Worm (Caenorhabditis elegans) whole organism, L4 larva: ENCODE measurements around the gene C18B2.5.

ENCODE experiments used
- F10B5.3 ChIP-seq: sonication (generic microtip); optimal IDR thresholded peaks from 2 replicates; lab custom pipeline; 2016; ENCODE audit warnings: mild to moderate bottlenecking, missing genetic modification characterization, missing compliant biosample characterization
- F26F4.8 ChIP-seq: fragments of 200-800 bp; sonication (Bioruptor generic); conservative IDR thresholded peaks from 2 replicates; pipeline ENCODE4 v1.3.6; 2022; ENCODE audit warnings: missing genetic modification characterization, missing compliant biosample characterization
- F49E8.2 ChIP-seq: sonication (generic microtip); optimal IDR thresholded peaks from 2 replicates; lab custom pipeline; 2016; ENCODE audit warnings: missing compliant biosample characterization, mild to moderate bottlenecking, missing genetic modification characterization, borderline replicate concordance
- Y48G9A.11 ChIP-seq: fragments of 200-800 bp; sonication (Bioruptor generic); IDR thresholded peaks from 2 replicates; pipeline ENCODE4 v1.3.6; 2022; ENCODE audit warnings: missing genetic modification reagents, missing genetic modification characterization, missing compliant biosample characterization
- Y75B8A.6 ChIP-seq: fragments of 200-800 bp; sonication (Bioruptor generic); IDR thresholded peaks from 2 replicates; pipeline ENCODE4 v1.3.6; 2022; ENCODE audit warnings: missing genetic modification reagents, missing genetic modification characterization, missing compliant biosample characterization
- ZK337.2 ChIP-seq: fragments of 200-800 bp; sonication (Bioruptor generic); IDR thresholded peaks from 2 replicates; pipeline ENCODE4 v1.3.6; 2022; ENCODE audit warnings: missing genetic modification reagents, missing genetic modification characterization, missing compliant biosample characterization
- arid-1 ChIP-seq: fragments of 200-800 bp; sonication (Bioruptor generic); conservative IDR thresholded peaks from 2 replicates; pipeline ENCODE4 v1.3.6; 2022; ENCODE audit warnings: missing genetic modification reagents, missing genetic modification characterization, missing compliant biosample characterization
- ceh-20 ChIP-seq: fragments of 200-800 bp; sonication (Bioruptor generic); IDR thresholded peaks from 2 replicates; pipeline ENCODE4 v1.3.6; 2022; ENCODE audit warnings: missing genetic modification reagents, missing genetic modification characterization, missing compliant biosample characterization
- ceh-32 ChIP-seq: sonication (generic microtip); optimal IDR thresholded peaks from 2 replicates; lab custom pipeline; 2016; ENCODE audit warnings: mild to moderate bottlenecking, missing genetic modification characterization, missing compliant biosample characterization; ENCODE audit not compliant: poor library complexity
- ceh-44 ChIP-seq: fragments of 200-800 bp; sonication (Bioruptor generic); IDR thresholded peaks from 2 replicates; pipeline ENCODE4 v1.3.6; 2022; ENCODE audit warnings: missing genetic modification reagents, missing genetic modification characterization, missing compliant biosample characterization
- ctbp-1 ChIP-seq: fragments of 200-800 bp; sonication (Bioruptor generic); IDR thresholded peaks from 2 replicates; pipeline ENCODE4 v1.3.6; 2022; ENCODE audit warnings: missing genetic modification reagents, missing genetic modification characterization, missing compliant biosample characterization
- daf-16 ChIP-seq, 3 experiments: sonication (generic microtip); optimal IDR thresholded peaks; 2 replicates each; lab custom pipeline; 2016 to 2017; ENCODE audit warnings: missing genetic modification characterization in 3 of 3, missing genetic modification reagents in 3 of 3, mild to moderate bottlenecking in 2 of 3, missing compliant biosample characterization in 2 of 3, missing biosample characterization in 1 of 3, moderate library complexity in 1 of 3
- dmd-8 ChIP-seq: fragments of 200-800 bp; sonication (Bioruptor generic); IDR thresholded peaks from 2 replicates; pipeline ENCODE4 v1.3.6; 2022; ENCODE audit warnings: missing genetic modification characterization, missing compliant biosample characterization
- duxl-1 ChIP-seq: sonication (generic microtip); optimal IDR thresholded peaks from 2 replicates; lab custom pipeline; 2016; ENCODE audit warnings: mild to moderate bottlenecking, missing genetic modification characterization, moderate library complexity, missing compliant biosample characterization; ENCODE audit not compliant: poor library complexity
- hlh-11 ChIP-seq: fragments of 200-800 bp; sonication (Bioruptor generic); optimal IDR thresholded peaks from 2 replicates; lab custom pipeline; 2018; ENCODE audit warnings: mild to moderate bottlenecking, missing genetic modification characterization, missing compliant biosample characterization
- jun-1 ChIP-seq: fragments of 150-350 bp; optimal IDR thresholded peaks from 2 replicates; lab custom pipeline; 2014; ENCODE audit warnings: missing biosample characterization, missing genetic modification reagents, missing genetic modification characterization
- lim-7 ChIP-seq: fragments of 200-800 bp; sonication (Bioruptor generic); IDR thresholded peaks from 2 replicates; pipeline ENCODE4 v1.3.6; 2022; ENCODE audit warnings: missing genetic modification characterization, missing compliant biosample characterization
- lin-38 ChIP-seq: fragments of 200-800 bp; sonication (Bioruptor generic); IDR thresholded peaks from 2 replicates; pipeline ENCODE4 v1.3.6; 2022; ENCODE audit warnings: missing genetic modification reagents, missing genetic modification characterization, missing compliant biosample characterization
- madf-5 ChIP-seq, 2 experiments: fragments of 200-800 bp; sonication (Bioruptor generic); IDR thresholded peaks; 2 replicates each; pipeline ENCODE4 v1.3.6; 2022; ENCODE audit warnings: missing compliant biosample characterization in 2 of 2, missing genetic modification characterization in 2 of 2
- madf-9 ChIP-seq: fragments of 200-800 bp; sonication (Bioruptor generic); conservative IDR thresholded peaks from 2 replicates; pipeline ENCODE4 v1.3.6; 2022; ENCODE audit warnings: missing genetic modification reagents, missing genetic modification characterization, missing compliant biosample characterization
- mdl-1 ChIP-seq, 2 experiments: fragments of 150-350 bp in 1 of 2; sonication (generic microtip) in 1 of 2; optimal IDR thresholded peaks; 2 replicates each; lab custom pipeline; 2014 to 2017; ENCODE audit warnings: missing biosample characterization in 2 of 2, missing genetic modification characterization in 2 of 2
- mep-1 ChIP-seq: fragments of 150-350 bp; sonication (generic microtip); optimal IDR thresholded peaks from 3 replicates; lab custom pipeline; 2014; ENCODE audit warnings: missing biosample characterization, missing genetic modification characterization
- mxl-3 ChIP-seq: fragments of 200-800 bp; sonication (Bioruptor generic); optimal IDR thresholded peaks from 2 replicates; lab custom pipeline; 2018; ENCODE audit warnings: mild to moderate bottlenecking, missing genetic modification characterization, missing compliant biosample characterization
- nhr-102 ChIP-seq: sonication (generic microtip); optimal IDR thresholded peaks from 2 replicates; lab custom pipeline; 2016; ENCODE audit warnings: mild to moderate bottlenecking, missing genetic modification characterization, moderate library complexity, missing compliant biosample characterization
- nhr-28 ChIP-seq: fragments of 150-350 bp; optimal IDR thresholded peaks from 2 replicates; lab custom pipeline; 2014; ENCODE audit warnings: missing biosample characterization, missing genetic modification characterization
- nhr-41 ChIP-seq: fragments of 200-800 bp; sonication (Bioruptor generic); IDR thresholded peaks from 2 replicates; pipeline ENCODE4 v1.3.6; 2022; ENCODE audit warnings: missing genetic modification reagents, missing genetic modification characterization, missing compliant biosample characterization
- nhr-77 ChIP-seq: fragments of 150-350 bp; optimal IDR thresholded peaks from 2 replicates; lab custom pipeline; 2014; ENCODE audit warnings: missing biosample characterization, missing genetic modification characterization
- php-3 ChIP-seq: fragments of 200-800 bp; sonication (Bioruptor generic); IDR thresholded peaks from 2 replicates; pipeline ENCODE4 v1.3.6; 2022; ENCODE audit warnings: missing genetic modification reagents, missing genetic modification characterization, missing compliant biosample characterization
- saeg-2 ChIP-seq: fragments of 200-800 bp; sonication (Bioruptor generic); IDR thresholded peaks from 2 replicates; pipeline ENCODE4 v1.3.6; 2022; ENCODE audit warnings: missing genetic modification reagents, missing genetic modification characterization, missing compliant biosample characterization
- sdz-12 ChIP-seq: fragments of 200-800 bp; sonication (Bioruptor generic); optimal IDR thresholded peaks from 2 replicates; lab custom pipeline; 2018; ENCODE audit warnings: mild to moderate bottlenecking, missing genetic modification characterization, missing compliant biosample characterization
- snpc-1.2 ChIP-seq: fragments of 200-800 bp; sonication (Bioruptor generic); IDR thresholded peaks from 2 replicates; pipeline ENCODE4 v1.3.6; 2022; ENCODE audit warnings: missing genetic modification reagents, missing genetic modification characterization, missing compliant biosample characterization
- snpc-4 ChIP-seq: fragments of 150-350 bp; optimal IDR thresholded peaks from 2 replicates; lab custom pipeline; 2014; ENCODE audit warnings: missing biosample characterization, missing genetic modification characterization
- spr-1 ChIP-seq: sonication (generic microtip); optimal IDR thresholded peaks from 2 replicates; lab custom pipeline; 2016; ENCODE audit warnings: mild to moderate bottlenecking, missing genetic modification characterization, missing compliant biosample characterization
- spr-3 ChIP-seq: fragments of 200-800 bp; sonication (Bioruptor generic); optimal IDR thresholded peaks from 2 replicates; lab custom pipeline; 2018; ENCODE audit warnings: mild to moderate bottlenecking, missing genetic modification characterization, missing compliant biosample characterization
- tag-97 ChIP-seq: fragments of 200-800 bp; sonication (Bioruptor generic); IDR thresholded peaks from 2 replicates; pipeline ENCODE4 v1.3.6; 2022; ENCODE audit warnings: missing genetic modification characterization, missing compliant biosample characterization
- unc-62 ChIP-seq, 3 experiments: fragments of 150-350 bp in 1 of 3; sonication (generic microtip); optimal IDR thresholded peaks in 2 of 3; peaks in 1 of 3; 1 replicate in 1 of 3; 2 replicates in 2 of 3; lab custom pipeline; 2014 to 2017; ENCODE audit warnings: missing biosample characterization in 3 of 3, missing genetic modification characterization in 3 of 3, missing genetic modification reagents in 3 of 3, missing genotype in 1 of 3
- vab-7 ChIP-seq: fragments of 200-800 bp; sonication (Bioruptor generic); IDR thresholded peaks from 2 replicates; pipeline ENCODE4 v1.3.6; 2022; ENCODE audit warnings: missing genetic modification reagents, missing genetic modification characterization, missing compliant biosample characterization
- zfp-2 ChIP-seq: sonication (generic microtip); optimal IDR thresholded peaks from 2 replicates; lab custom pipeline; 2016; ENCODE audit warnings: mild to moderate bottlenecking, missing genetic modification characterization, missing compliant biosample characterization
- zip-11 ChIP-seq: fragments of 200-800 bp; sonication (Bioruptor generic); IDR thresholded peaks from 2 replicates; pipeline ENCODE4 v1.3.6; 2022; ENCODE audit warnings: missing genetic modification characterization, missing compliant biosample characterization

The C18B2.5 gene

DNA sequence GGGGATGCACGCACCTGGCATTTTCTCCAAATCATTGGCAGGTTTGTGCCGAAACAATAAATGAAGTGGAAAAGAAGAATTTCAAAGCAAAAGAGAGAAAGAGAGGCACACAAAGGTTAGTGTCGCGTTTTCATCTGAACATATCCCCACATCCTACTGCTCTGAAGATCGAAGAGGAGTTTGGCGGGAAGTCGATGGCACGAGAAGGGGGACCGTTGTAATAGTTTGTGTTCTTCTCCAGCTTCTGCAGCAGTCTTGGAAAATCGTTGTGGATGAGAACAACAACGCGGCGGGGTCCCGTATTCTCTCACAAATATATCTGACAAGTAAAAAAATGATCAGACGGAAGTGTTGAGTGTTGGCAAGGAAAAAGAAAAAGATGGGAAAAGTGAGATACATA is 35.0 kb upstream of the C18B2.5 start:
- TF ChIP-seq nhr-102 (no peak), mdl-1 (tag; optimal IDR thresholded peaks at IDR 0.05; lab: Kevin White, UChicago) (no peak), hlh-11 (tag; lab: Kevin White, UChicago) (peak; percentile 19), snpc-1.2 (GFP tag; lab: Robert Waterston, UW) (no peak), daf-16 (GFP tag; optimal IDR thresholded peaks at IDR 0.05; lab: Kevin White, UChicago) (peak in 1 of 2 experiments; percentile 69), daf-16 (tag; optimal IDR thresholded peaks at IDR 0.05; lab: Kevin White, UChicago) (no peak)
- TF ChIP-seq, all 104 proteins: peak for 2

DNA sequence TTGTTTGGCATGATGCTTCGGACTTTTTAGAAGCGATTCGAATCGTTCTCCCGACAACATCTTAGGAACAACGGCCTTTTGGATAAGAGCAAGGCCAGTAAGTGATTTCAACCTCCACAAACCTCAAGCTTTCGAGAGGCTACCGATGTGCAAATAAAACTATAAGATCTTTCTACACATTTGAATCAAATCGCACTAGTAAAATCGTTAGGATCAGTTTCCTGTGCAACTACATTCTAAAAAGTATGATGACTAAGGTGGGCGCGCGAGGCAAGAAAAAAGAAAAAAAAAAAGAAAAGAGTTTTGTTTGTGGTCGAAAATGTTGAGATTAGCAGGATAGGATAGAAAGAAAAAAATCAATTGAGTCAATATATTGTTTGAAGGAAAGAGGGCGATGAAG is 33.9 kb upstream of the C18B2.5 start, which contains the start of gene tmem-24:
TSS of gene tmem-24 (minus strand) at position 101 of the 400 bp plus-strand sequence.
- TF ChIP-seq sdz-12 (GFP tag; lab: Kevin White, UChicago) (no peak), unc-62 (GFP tag; optimal IDR thresholded peaks at IDR 0.05 in 1 of 2; lab: Kevin White, UChicago) (peak in 1 of 2 experiments; percentile 11), unc-62 (tag; optimal IDR thresholded peaks at IDR 0.05; lab: Kevin White, UChicago) (no peak), duxl-1 (tag; lab: Kevin White, UChicago) (no peak), nhr-77 (tag; lab: Kevin White, UChicago) (no peak), nhr-28 (tag; lab: Kevin White, UChicago) (no peak), ZK337.2 (GFP tag; lab: Robert Waterston, UW) (no peak)
- TF ChIP-seq, all 104 proteins: peak for 1

- no peak for TF ChIP-seq madf-9
- no peak for TF ChIP-seq ceh-32 (tag; lab: Kevin White, UChicago)
- TF ChIP-seq lin-38 (GFP tag; lab: Robert Waterston, UW) = no peak
- no peak for TF ChIP-seq dmd-8 (GFP tag; lab: Robert Waterston, UW)
- no peak for TF ChIP-seq jun-1 (tag; lab: Kevin White, UChicago)
- TF ChIP-seq mep-1 (tag; lab: Kevin White, UChicago) = no peak
- TF ChIP-seq snpc-4 = no peak
- no peak for TF ChIP-seq nhr-41 (GFP tag; lab: Robert Waterston, UW)
- no peak for TF ChIP-seq F10B5.3
- TF ChIP-seq daf-16 (GFP tag; optimal IDR thresholded peaks at IDR 0.05; lab: Kevin White, UChicago) = no peak
- TF ChIP-seq daf-16 (tag; optimal IDR thresholded peaks at IDR 0.05; lab: Kevin White, UChicago) = no peak
- no peak for TF ChIP-seq ceh-20 (GFP tag; lab: Robert Waterston, UW)
- TF ChIP-seq zip-11 (GFP tag; lab: Robert Waterston, UW) = no peak
Observed at ce11 chrX:3634782-3635181, 23.9 kb upstream of the C18B2.5 start.

- TF ChIP-seq spr-1 (tag; lab: Kevin White, UChicago) = no peak
- no peak for TF ChIP-seq lin-38 (GFP tag; lab: Robert Waterston, UW)
- TF ChIP-seq unc-62 (GFP tag; optimal IDR thresholded peaks at IDR 0.05 in 1 of 2; lab: Kevin White, UChicago) = peak in 1 of 2 experiments; percentile 2
- TF ChIP-seq unc-62 (tag; optimal IDR thresholded peaks at IDR 0.05; lab: Kevin White, UChicago) = no peak
- no peak for TF ChIP-seq spr-3 (GFP tag; lab: Kevin White, UChicago)
Observed at ce11 chrX:3633654-3634053, 22.8 kb upstream of the C18B2.5 start, which contains the start of gene gst-11. gst-11 (minus strand) TSS chrX:3633754.

- peak; percentile 77; the same call in 1 of the 2 replicates for TF ChIP-seq Y75B8A.6
- peak; percentile 66 for TF ChIP-seq lim-7 (GFP tag; lab: Robert Waterston, UW)
- peak; percentile 49 for TF ChIP-seq vab-7 (GFP tag; lab: Robert Waterston, UW)
- 0 out of 2 replicates have a peak, but pooled peaks have one; percentile 3 for TF ChIP-seq arid-1 (GFP tag; lab: Robert Waterston, UW)
- TF ChIP-seq saeg-2 (GFP tag; lab: Robert Waterston, UW) = 0 out of 2 replicates have a peak, but pooled peaks have one; percentile 37
- no peak for TF ChIP-seq ceh-20 (GFP tag; lab: Robert Waterston, UW)
- TF ChIP-seq snpc-1.2 (GFP tag; lab: Robert Waterston, UW) = peak; percentile 13; the same call in 1 of the 2 replicates
- TF ChIP-seq ZK337.2 (GFP tag; lab: Robert Waterston, UW) = 0 out of 2 replicates have a peak, but pooled peaks have one; percentile 11
- TF ChIP-seq mdl-1 (tag; optimal IDR thresholded peaks at IDR 0.05; lab: Kevin White, UChicago) = no peak
- no peak for TF ChIP-seq php-3
- peak; percentile 56 for TF ChIP-seq Y48G9A.11 (GFP tag; lab: Robert Waterston, UW)
- peak; percentile 7; the same call in 1 of the 2 replicates for TF ChIP-seq ceh-44 (GFP tag; lab: Robert Waterston, UW)
- TF ChIP-seq F49E8.2 (tag; lab: Kevin White, UChicago) = no peak
- TF ChIP-seq F26F4.8 (GFP tag; lab: Robert Waterston, UW) = 0 out of 2 replicates have a peak, but pooled peaks have one; percentile 10
- TF ChIP-seq tag-97 (GFP tag; lab: Robert Waterston, UW) = peak; percentile 47; the same call in 1 of the 2 replicates
- TF ChIP-seq nhr-41 (GFP tag; lab: Robert Waterston, UW) = peak; percentile 53; the same call in 1 of the 2 replicates
- TF ChIP-seq zfp-2 (tag; lab: Kevin White, UChicago) = no peak
- TF ChIP-seq madf-9 = no peak; the same call in 1 of the 2 replicates
- no peak for TF ChIP-seq ctbp-1 (GFP tag; lab: Robert Waterston, UW)
- 0 out of 2 replicates have a peak, but pooled peaks have one; percentile 20 for TF ChIP-seq dmd-8 (GFP tag; lab: Robert Waterston, UW)
- TF ChIP-seq madf-5 (GFP tag; IDR thresholded peaks at IDR 0.05; lab: Robert Waterston, UW) = peak in 1 of 2 experiments; percentile 56; a peak in 1 of 4 replicates
- no peak for TF ChIP-seq mxl-3 (GFP tag; lab: Kevin White, UChicago)
Observed at ce11 chrX:3631550-3631949, 20.7 kb upstream of the C18B2.5 start.
